Worm (Caenorhabditis elegans) whole organism, L2 larva: ENCODE data around the gene Y56A3A.30.

Experiments used
- ama-1 ChIP-seq: fragments of 150-350 bp; optimal IDR thresholded peaks from 2 replicates; lab custom pipeline; 2018; ENCODE audit warnings: inconsistent platforms
- egl-27 ChIP-seq: sonication (generic microtip); optimal IDR thresholded peaks from 3 replicates; lab custom pipeline; 2017; ENCODE audit warnings: missing biosample characterization, missing genetic modification reagents, missing genetic modification characterization
- lin-39 ChIP-seq: fragments of 150-350 bp; optimal IDR thresholded peaks from 2 replicates; lab custom pipeline; 2014; ENCODE audit warnings: missing biosample characterization, missing genetic modification reagents, missing genetic modification characterization
- nhr-11 ChIP-seq: fragments of 150-350 bp; optimal IDR thresholded peaks from 2 replicates; lab custom pipeline; 2014; ENCODE audit warnings: missing biosample characterization, missing genetic modification characterization
- nhr-23 ChIP-seq: fragments of 150-350 bp; optimal IDR thresholded peaks from 2 replicates; lab custom pipeline; 2014; ENCODE audit warnings: missing biosample characterization, missing genetic modification reagents, missing genetic modification characterization
- nhr-237 ChIP-seq: fragments of 150-350 bp; optimal IDR thresholded peaks from 2 replicates; lab custom pipeline; 2014; ENCODE audit warnings: missing biosample characterization, missing genetic modification characterization
- nhr-25 ChIP-seq: fragments of 150-350 bp; sonication (generic microtip); optimal IDR thresholded peaks from 3 replicates; lab custom pipeline; 2014; ENCODE audit warnings: missing biosample characterization, missing genetic modification characterization
- nhr-77 ChIP-seq: fragments of 150-350 bp; optimal IDR thresholded peaks from 2 replicates; lab custom pipeline; 2014; ENCODE audit warnings: missing biosample characterization, missing genetic modification characterization
- skn-1 ChIP-seq: sonication (generic microtip); optimal IDR thresholded peaks from 2 replicates; lab custom pipeline; 2017; ENCODE audit warnings: missing biosample characterization, missing genetic modification characterization
- unc-39 ChIP-seq: fragments of 150-350 bp; optimal IDR thresholded peaks from 2 replicates; lab custom pipeline; 2014; ENCODE audit warnings: missing biosample characterization, missing genetic modification characterization
- ztf-11 ChIP-seq: sonication (generic microtip); optimal IDR thresholded peaks from 2 replicates; lab custom pipeline; 2017; ENCODE audit warnings: missing biosample characterization, missing genetic modification characterization

DNA sequence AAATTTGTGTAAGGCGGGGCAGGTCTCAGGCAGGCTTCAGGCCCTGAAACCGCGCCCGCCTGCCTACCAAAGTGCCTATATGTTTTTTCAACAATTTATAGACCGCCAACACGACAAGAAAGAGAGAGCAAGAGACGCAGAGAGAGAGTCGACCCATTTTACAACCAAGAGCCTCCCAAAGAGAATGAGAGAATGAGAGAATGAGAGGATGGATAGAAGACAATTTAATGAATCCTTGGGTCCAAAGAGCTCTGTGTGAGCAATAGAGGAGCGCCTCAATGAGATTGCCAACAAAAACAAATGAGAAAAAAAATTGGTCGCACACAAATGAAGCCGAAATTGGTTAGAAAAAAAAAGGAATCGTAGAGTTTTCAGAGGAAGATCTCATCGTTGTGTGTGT lies 41.0 kb downstream of the Y56A3A.30 start:
- TF ChIP-seq unc-39 (tag; lab: Kevin White, UChicago), result no peak
- no peak for TF ChIP-seq skn-1 (tag; lab: Kevin White, UChicago)
- TF ChIP-seq ztf-11 (tag; lab: Kevin White, UChicago), result no peak
- no peak for TF ChIP-seq lin-39 (tag; lab: Kevin White, UChicago)
- TF ChIP-seq nhr-11 (tag; lab: Kevin White, UChicago), result no peak
- no peak for TF ChIP-seq nhr-237 (tag; lab: Kevin White, UChicago)
- no peak for TF ChIP-seq nhr-23 (tag; lab: Kevin White, UChicago)
- TF ChIP-seq ama-1 (lab: Kevin White, UChicago), result no peak
- no peak for TF ChIP-seq nhr-25 (tag; lab: Kevin White, UChicago)
- no peak for TF ChIP-seq egl-27
- TF ChIP-seq nhr-77, result no peak
